Worm (Caenorhabditis elegans) whole organism, mixed stage, embryonic: ENCODE data around the gene K09F5.4.

Source experiments
- bed-3 ChIP-seq: fragments of 200-800 bp; sonication (Bioruptor generic); optimal IDR thresholded peaks from 3 replicates; lab custom pipeline; 2018; ENCODE audit warnings: mild to moderate bottlenecking, missing genetic modification characterization, moderate library complexity, missing compliant biosample characterization
- blmp-1 ChIP-seq: fragments of 150-350 bp; optimal IDR thresholded peaks from 2 replicates; lab custom pipeline; 2014; ENCODE audit warnings: missing biosample characterization, missing genetic modification characterization
- nhr-12 ChIP-seq: fragments of 150-350 bp; optimal IDR thresholded peaks from 2 replicates; lab custom pipeline; 2014; ENCODE audit warnings: missing biosample characterization, missing genetic modification characterization
- nhr-28 ChIP-seq: fragments of 150-350 bp; optimal IDR thresholded peaks from 2 replicates; lab custom pipeline; 2014; ENCODE audit warnings: missing biosample characterization, missing genetic modification characterization
- pha-4 ChIP-seq: fragments of 150-350 bp; optimal IDR thresholded peaks from 2 replicates; lab custom pipeline; 2018; ENCODE audit warnings: missing biosample characterization, missing genetic modification reagents, missing genetic modification characterization
- snpc-4 ChIP-seq: fragments of 150-350 bp; optimal IDR thresholded peaks from 2 replicates; lab custom pipeline; 2014; ENCODE audit warnings: missing biosample characterization, missing genetic modification characterization

DNA sequence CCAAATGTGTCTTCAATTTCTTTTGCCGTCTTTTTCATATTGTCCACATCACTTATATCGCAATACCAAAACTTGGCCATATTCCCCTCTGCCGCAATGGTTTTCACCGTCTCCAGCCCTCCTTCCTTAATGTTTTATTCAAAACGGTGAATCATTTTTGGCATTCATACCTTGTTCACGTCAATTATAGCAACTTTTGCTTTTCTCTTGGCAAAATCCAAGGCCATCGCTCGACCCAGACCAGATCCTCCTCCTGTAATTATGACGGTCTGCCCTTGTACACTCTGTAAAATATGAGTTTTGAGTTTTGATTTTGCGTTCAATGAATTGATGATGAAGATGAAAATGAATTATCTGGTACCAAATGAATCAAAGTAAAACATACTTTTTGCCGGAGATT lies 46.1 kb downstream of the K09F5.4 start:
- no peak for TF ChIP-seq bed-3 (GFP tag; lab: Kevin White, UChicago)
- TF ChIP-seq blmp-1 (tag; lab: Kevin White, UChicago), result no peak
- no peak for TF ChIP-seq nhr-12 (tag; lab: Kevin White, UChicago)
- TF ChIP-seq pha-4 (tag; lab: Kevin White, UChicago), result no peak
- TF ChIP-seq nhr-28 (tag; lab: Kevin White, UChicago), result no peak
- no peak for TF ChIP-seq snpc-4 (tag; lab: Kevin White, UChicago)
